Worm (Caenorhabditis elegans) whole organism, L4 larva: ENCODE results near the gene lin-40.

ENCODE experiments used
- D1046.2 ChIP-seq: fragments of 200-800 bp; sonication (Bioruptor generic); IDR thresholded peaks from 2 replicates; pipeline ENCODE4 v1.3.6; 2022; ENCODE audit warnings: missing genetic modification characterization, missing compliant biosample characterization
- F10B5.3 ChIP-seq: sonication (generic microtip); optimal IDR thresholded peaks from 2 replicates; lab custom pipeline; 2016; ENCODE audit warnings: mild to moderate bottlenecking, missing genetic modification characterization, missing compliant biosample characterization
- F37D6.2 ChIP-seq: sonication (generic microtip); optimal IDR thresholded peaks from 2 replicates; lab custom pipeline; 2016; ENCODE audit warnings: mild to moderate bottlenecking, missing genetic modification characterization, missing compliant biosample characterization
- R02D3.7 ChIP-seq: fragments of 150-350 bp; sonication (generic microtip); optimal IDR thresholded peaks from 3 replicates; lab custom pipeline; 2014; ENCODE audit warnings: missing biosample characterization, missing genetic modification characterization
- T20F7.1 ChIP-seq: fragments of 200-800 bp; sonication (Bioruptor generic); optimal IDR thresholded peaks from 2 replicates; lab custom pipeline; 2018; ENCODE audit warnings: mild to moderate bottlenecking, missing genetic modification characterization, missing compliant biosample characterization
- T26A8.4 ChIP-seq: fragments of 200-800 bp; sonication (Bioruptor generic); IDR thresholded peaks from 2 replicates; pipeline ENCODE4 v1.3.6; 2022; ENCODE audit warnings: missing genetic modification characterization, missing compliant biosample characterization
- Y75B8A.6 ChIP-seq: fragments of 200-800 bp; sonication (Bioruptor generic); IDR thresholded peaks from 2 replicates; pipeline ENCODE4 v1.3.6; 2022; ENCODE audit warnings: missing genetic modification reagents, missing genetic modification characterization, missing compliant biosample characterization
- ZK546.5 ChIP-seq, 2 experiments: sonication (generic microtip); optimal IDR thresholded peaks; 2 replicates each; lab custom pipeline; 2017; ENCODE audit warnings: missing biosample characterization in 2 of 2, missing genetic modification characterization in 2 of 2
- aha-1 ChIP-seq: fragments of 150-350 bp; peaks from one replicate; lab custom pipeline; 2014; ENCODE audit warnings: missing biosample characterization, missing genetic modification characterization
- attf-4 ChIP-seq: sonication (generic microtip); optimal IDR thresholded peaks from 3 replicates; lab custom pipeline; 2017; ENCODE audit warnings: missing biosample characterization, missing genetic modification characterization
- ceh-20 ChIP-seq: fragments of 200-800 bp; sonication (Bioruptor generic); IDR thresholded peaks from 2 replicates; pipeline ENCODE4 v1.3.6; 2022; ENCODE audit warnings: missing genetic modification reagents, missing genetic modification characterization, missing compliant biosample characterization
- ces-1 ChIP-seq: fragments of 150-350 bp; sonication (generic microtip); optimal IDR thresholded peaks from 4 replicates; lab custom pipeline; 2014; ENCODE audit warnings: missing biosample characterization, missing genetic modification reagents, missing genetic modification characterization
- ctbp-1 ChIP-seq: fragments of 200-800 bp; sonication (Bioruptor generic); IDR thresholded peaks from 2 replicates; pipeline ENCODE4 v1.3.6; 2022; ENCODE audit warnings: missing genetic modification reagents, missing genetic modification characterization, missing compliant biosample characterization
- daf-16 ChIP-seq, 3 experiments: sonication (generic microtip); optimal IDR thresholded peaks; 2 replicates each; lab custom pipeline; 2016 to 2017; ENCODE audit warnings: missing genetic modification characterization in 3 of 3, missing genetic modification reagents in 3 of 3, mild to moderate bottlenecking in 2 of 3, missing compliant biosample characterization in 2 of 3, missing biosample characterization in 1 of 3, moderate library complexity in 1 of 3
- daf-8 ChIP-seq: fragments of 200-800 bp; sonication (Bioruptor generic); IDR thresholded peaks from 2 replicates; pipeline ENCODE4 v1.3.6; 2022; ENCODE audit warnings: missing genetic modification characterization, missing compliant biosample characterization
- dmd-6 ChIP-seq: fragments of 200-800 bp; sonication (Bioruptor generic); IDR thresholded peaks from 2 replicates; pipeline ENCODE4 v1.3.6; 2022; ENCODE audit warnings: missing genetic modification reagents, missing genetic modification characterization, missing compliant biosample characterization
- dmd-8 ChIP-seq: fragments of 200-800 bp; sonication (Bioruptor generic); IDR thresholded peaks from 2 replicates; pipeline ENCODE4 v1.3.6; 2022; ENCODE audit warnings: missing genetic modification characterization, missing compliant biosample characterization
- dpl-1 ChIP-seq: fragments of 150-350 bp; optimal IDR thresholded peaks from 2 replicates; lab custom pipeline; 2014; ENCODE audit warnings: missing biosample characterization, missing genetic modification reagents, missing genetic modification characterization
- dve-1 ChIP-seq: sonication (generic microtip); optimal IDR thresholded peaks from 2 replicates; lab custom pipeline; 2017; ENCODE audit warnings: antibody characterized with exemption, mild to moderate bottlenecking, missing genetic modification characterization, missing compliant biosample characterization; ENCODE audit not compliant: insufficient read depth
- egl-43 ChIP-seq: fragments of 200-800 bp; sonication (Bioruptor generic); IDR thresholded peaks from 2 replicates; pipeline ENCODE4 v1.3.6; 2022; ENCODE audit warnings: missing genetic modification reagents, missing genetic modification characterization, missing compliant biosample characterization
- hif-1 ChIP-seq, 2 experiments: sonication (generic microtip); optimal IDR thresholded peaks; 2 replicates each; lab custom pipeline; 2016 to 2017; ENCODE audit warnings: missing compliant biosample characterization in 2 of 2, missing genetic modification characterization in 2 of 2, missing genetic modification reagents in 2 of 2, missing genotype in 2 of 2, mild to moderate bottlenecking in 1 of 2
- hlh-30 ChIP-seq: sonication (generic microtip); optimal IDR thresholded peaks from 2 replicates; lab custom pipeline; 2017; ENCODE audit warnings: antibody characterized with exemption, mild to moderate bottlenecking, missing genetic modification characterization, missing compliant biosample characterization; ENCODE audit not compliant: insufficient read depth
- hmg-1.1 ChIP-seq: fragments of 200-800 bp; sonication (Bioruptor generic); IDR thresholded peaks from 2 replicates; pipeline ENCODE4 v1.3.6; 2022; ENCODE audit warnings: missing genetic modification reagents, missing genetic modification characterization, missing compliant biosample characterization
- lin-38 ChIP-seq: fragments of 200-800 bp; sonication (Bioruptor generic); IDR thresholded peaks from 2 replicates; pipeline ENCODE4 v1.3.6; 2022; ENCODE audit warnings: missing genetic modification reagents, missing genetic modification characterization, missing compliant biosample characterization
- lir-3 ChIP-seq: sonication (generic microtip); optimal IDR thresholded peaks from 2 replicates; lab custom pipeline; 2016; ENCODE audit warnings: mild to moderate bottlenecking, missing genetic modification characterization, missing compliant biosample characterization
- madf-5 ChIP-seq, 2 experiments: fragments of 200-800 bp; sonication (Bioruptor generic); IDR thresholded peaks; 2 replicates each; pipeline ENCODE4 v1.3.6; 2022; ENCODE audit warnings: missing compliant biosample characterization in 2 of 2, missing genetic modification characterization in 2 of 2
- mdl-1 ChIP-seq, 2 experiments: fragments of 150-350 bp in 1 of 2; sonication (generic microtip) in 1 of 2; optimal IDR thresholded peaks; 2 replicates each; lab custom pipeline; 2014 to 2017; ENCODE audit warnings: missing biosample characterization in 2 of 2, missing genetic modification characterization in 2 of 2
- mdt-29 ChIP-seq: fragments of 200-800 bp; sonication (Bioruptor generic); IDR thresholded peaks from 2 replicates; pipeline ENCODE4 v1.3.6; 2022; ENCODE audit warnings: missing genetic modification reagents, missing genetic modification characterization, missing compliant biosample characterization
- mes-2 ChIP-seq: sonication (generic microtip); optimal IDR thresholded peaks from 2 replicates; lab custom pipeline; 2016; ENCODE audit warnings: missing genotype, mild to moderate bottlenecking, missing genetic modification characterization, missing compliant biosample characterization; ENCODE audit not compliant: poor library complexity, severe bottlenecking
- nhr-102 ChIP-seq: sonication (generic microtip); optimal IDR thresholded peaks from 2 replicates; lab custom pipeline; 2016; ENCODE audit warnings: mild to moderate bottlenecking, missing genetic modification characterization, moderate library complexity, missing compliant biosample characterization
- nhr-11 ChIP-seq: fragments of 150-350 bp; optimal IDR thresholded peaks from 2 replicates; lab custom pipeline; 2014; ENCODE audit warnings: missing biosample characterization, missing genetic modification characterization
- nhr-237 ChIP-seq: sonication (generic microtip); optimal IDR thresholded peaks from 2 replicates; lab custom pipeline; 2017; ENCODE audit warnings: missing biosample characterization, missing genetic modification characterization
- nhr-28 ChIP-seq: fragments of 150-350 bp; optimal IDR thresholded peaks from 2 replicates; lab custom pipeline; 2014; ENCODE audit warnings: missing biosample characterization, missing genetic modification characterization
- nhr-48 ChIP-seq: sonication (generic microtip); optimal IDR thresholded peaks from 2 replicates; lab custom pipeline; 2016; ENCODE audit warnings: mild to moderate bottlenecking, missing genetic modification characterization, missing compliant biosample characterization
- nhr-6 ChIP-seq: fragments of 150-350 bp; optimal IDR thresholded peaks from 2 replicates; lab custom pipeline; 2014; ENCODE audit warnings: missing biosample characterization, missing genetic modification characterization
- skn-1 ChIP-seq: fragments of 150-350 bp; optimal IDR thresholded peaks from 2 replicates; lab custom pipeline; 2014; ENCODE audit warnings: missing biosample characterization, missing genetic modification characterization
- snpc-1.2 ChIP-seq: fragments of 200-800 bp; sonication (Bioruptor generic); IDR thresholded peaks from 2 replicates; pipeline ENCODE4 v1.3.6; 2022; ENCODE audit warnings: missing genetic modification reagents, missing genetic modification characterization, missing compliant biosample characterization
- tag-97 ChIP-seq: fragments of 200-800 bp; sonication (Bioruptor generic); IDR thresholded peaks from 2 replicates; pipeline ENCODE4 v1.3.6; 2022; ENCODE audit warnings: missing genetic modification characterization, missing compliant biosample characterization
- tra-1 ChIP-seq: fragments of 200-800 bp; sonication (Bioruptor generic); IDR thresholded peaks from 2 replicates; pipeline ENCODE4 v1.3.6; 2022; ENCODE audit warnings: missing genetic modification reagents, missing genetic modification characterization, missing compliant biosample characterization
- unc-39 ChIP-seq: sonication (generic microtip); optimal IDR thresholded peaks from 2 replicates; lab custom pipeline; 2017; ENCODE audit warnings: missing biosample characterization, missing genetic modification characterization
- unc-62 ChIP-seq, 3 experiments: fragments of 150-350 bp in 1 of 3; sonication (generic microtip); optimal IDR thresholded peaks in 2 of 3; peaks in 1 of 3; 1 replicate in 1 of 3; 2 replicates in 2 of 3; lab custom pipeline; 2014 to 2017; ENCODE audit warnings: missing biosample characterization in 3 of 3, missing genetic modification characterization in 3 of 3, missing genetic modification reagents in 3 of 3, missing genotype in 1 of 3
- zag-1 ChIP-seq: fragments of 150-350 bp; optimal IDR thresholded peaks from 2 replicates; lab custom pipeline; 2014; ENCODE audit warnings: missing biosample characterization, missing genetic modification characterization
- zfp-2 ChIP-seq: sonication (generic microtip); optimal IDR thresholded peaks from 2 replicates; lab custom pipeline; 2016; ENCODE audit warnings: mild to moderate bottlenecking, missing genetic modification characterization, missing compliant biosample characterization

The lin-40 gene

ce11 chrV:3697071-3697470 is 7.7 kb upstream of the lin-40 start (continued):
- TF ChIP-seq zag-1 (tag; lab: Kevin White, UChicago) = no peak
- no peak for TF ChIP-seq lir-3 (tag; lab: Kevin White, UChicago)
- no peak for TF ChIP-seq ctbp-1 (GFP tag; lab: Robert Waterston, UW)
- peak; percentile 69 for TF ChIP-seq nhr-48
- TF ChIP-seq hlh-30 (tag; lab: Kevin White, UChicago) = peak; percentile 52
- no peak for TF ChIP-seq nhr-6 (tag; lab: Kevin White, UChicago)
- no peak for TF ChIP-seq tag-97 (GFP tag; lab: Robert Waterston, UW)
- TF ChIP-seq unc-39 (tag; lab: Kevin White, UChicago) = no peak
- no peak for TF ChIP-seq F10B5.3 (tag; lab: Kevin White, UChicago)
- peak; percentile 86 for TF ChIP-seq dve-1 (tag; lab: Kevin White, UChicago)

ce11 chrV:3698497-3698896 is 6.3 kb upstream of the lin-40 start:
- TF ChIP-seq aha-1 (tag; lab: Kevin White, UChicago) = peak; percentile 39
- TF ChIP-seq ZK546.5 (tag; optimal IDR thresholded peaks at IDR 0.05; lab: Kevin White, UChicago) = no peak
- no peak for TF ChIP-seq nhr-237 (tag; lab: Kevin White, UChicago)
- TF ChIP-seq dpl-1 (GFP tag; lab: Kevin White, UChicago) = no peak
- no peak for TF ChIP-seq dmd-8
- TF ChIP-seq mes-2 (tag; lab: Kevin White, UChicago) = no peak
- no peak for TF ChIP-seq madf-5 (GFP tag; IDR thresholded peaks at IDR 0.05; lab: Robert Waterston, UW)
- peak in 1 of 2 experiments; percentile 95 for TF ChIP-seq unc-62 (GFP tag; optimal IDR thresholded peaks at IDR 0.05 in 1 of 2; lab: Kevin White, UChicago)
- TF ChIP-seq unc-62 (tag; optimal IDR thresholded peaks at IDR 0.05; lab: Kevin White, UChicago) = no peak

ce11 chrV:3702998-3703397 is 1.8 kb upstream of the lin-40 start:
- TF ChIP-seq R02D3.7 (tag; lab: Kevin White, UChicago) (no peak), hmg-1.1 (peak; percentile 18; the same call in 1 of the 2 replicates), tra-1 (no peak), nhr-11 (tag; lab: Kevin White, UChicago) (no peak), lin-38 (GFP tag; lab: Robert Waterston, UW) (no peak), ctbp-1 (GFP tag; lab: Robert Waterston, UW) (no peak), dmd-8 (no peak), D1046.2 (GFP tag; lab: Robert Waterston, UW) (no peak), attf-4 (no peak), snpc-1.2 (GFP tag; lab: Robert Waterston, UW) (no peak), skn-1 (tag; lab: Kevin White, UChicago) (no peak), T20F7.1 (no peak), nhr-48 (no peak), zfp-2 (tag; lab: Kevin White, UChicago) (no peak), ces-1 (no peak), egl-43 (GFP tag; lab: Robert Waterston, UW) (no peak), dve-1 (tag; lab: Kevin White, UChicago) (peak; percentile 9), mes-2 (tag; lab: Kevin White, UChicago) (peak; percentile 39), Y75B8A.6 (no peak), aha-1 (tag; lab: Kevin White, UChicago) (no peak), ceh-20 (no peak), dpl-1 (GFP tag; lab: Kevin White, UChicago) (no peak), lir-3 (tag; lab: Kevin White, UChicago) (no peak)
- TF ChIP-seq, all 104 proteins: peak for 3

- TF ChIP-seq unc-62 (GFP tag; optimal IDR thresholded peaks at IDR 0.05 in 1 of 2; lab: Kevin White, UChicago) = peak in 1 of 2 experiments; percentile 47
- no peak for TF ChIP-seq unc-62 (tag; optimal IDR thresholded peaks at IDR 0.05; lab: Kevin White, UChicago)
- TF ChIP-seq dmd-6 (GFP tag; lab: Robert Waterston, UW) = peak; percentile 62
- TF ChIP-seq dmd-8 = 0 out of 2 replicates have a peak, but pooled peaks have one; percentile 55
- TF ChIP-seq mdt-29 (GFP tag; lab: Robert Waterston, UW) = no peak
- peak; percentile 76 for TF ChIP-seq hlh-30 (tag; lab: Kevin White, UChicago)
- peak; percentile 18 to 20 for TF ChIP-seq mdl-1 (tag; optimal IDR thresholded peaks at IDR 0.05; lab: Kevin White, UChicago)
- no peak for TF ChIP-seq ZK546.5 (tag; optimal IDR thresholded peaks at IDR 0.05; lab: Kevin White, UChicago)
- TF ChIP-seq hif-1 (tag; optimal IDR thresholded peaks at IDR 0.05; lab: Kevin White, UChicago) = peak in 1 of 2 experiments; percentile 50
- no peak for TF ChIP-seq daf-8 (GFP tag; lab: Robert Waterston, UW)
- TF ChIP-seq nhr-28 (tag; lab: Kevin White, UChicago) = peak; percentile 34
- TF ChIP-seq T26A8.4 (GFP tag; lab: Robert Waterston, UW) = peak; percentile 37; the same call in 1 of the 2 replicates
- TF ChIP-seq F37D6.2 = peak; percentile 8
- peak; percentile 67 for TF ChIP-seq dve-1 (tag; lab: Kevin White, UChicago)
- no peak for TF ChIP-seq daf-16 (GFP tag; optimal IDR thresholded peaks at IDR 0.05; lab: Kevin White, UChicago)
- TF ChIP-seq daf-16 (tag; optimal IDR thresholded peaks at IDR 0.05; lab: Kevin White, UChicago) = peak; percentile 32
- peak; percentile 44; the same call in 1 of the 2 replicates for TF ChIP-seq egl-43 (GFP tag; lab: Robert Waterston, UW)
- TF ChIP-seq nhr-48 = peak; percentile 49
- TF ChIP-seq nhr-102 (tag; lab: Kevin White, UChicago) = peak; percentile 19
Measured at ce11 chrV:3703888-3704287, 900 bp upstream of the lin-40 start.
